Fruit fly (Drosophila melanogaster): ENCODE measurements around the gene Akap200.

Gene Akap200

dm6 chr2L:8403286-8404270 is 11.9 kb upstream of the Akap200 start, which contains the start of gene emb (continued):
- TF ChIP-seq nau (GFP tag; optimal IDR thresholded peaks at IDR 0.05) (no peak), wdn (GFP tag; IDR thresholded peaks at IDR 0.05) (no peak), ase (GFP tag; IDR thresholded peaks at IDR 0.05) (no peak), CG11695 (GFP tag; IDR thresholded peaks at IDR 0.05) (no peak), CG10267 (tag; optimal IDR thresholded peaks at IDR 0.05) (peak; percentile 74), CG7357 (GFP tag; IDR thresholded peaks at IDR 0.05) (no peak), ash1 (GFP tag; optimal IDR thresholded peaks at IDR 0.05) (no peak), Awh (GFP tag; IDR thresholded peaks at IDR 0.05) (no peak), CG3838 (GFP tag; optimal IDR thresholded peaks at IDR 0.05) (peak; percentile 11), Bteb2 (GFP tag; optimal IDR thresholded peaks at IDR 0.05) (peak; percentile 14), Sin3A (optimal IDR thresholded peaks at IDR 0.05) (peak; percentile 82), gem (tag; optimal IDR thresholded peaks at IDR 0.05) (no peak), sima (GFP tag; optimal IDR thresholded peaks at IDR 0.05) (no peak), pho (GFP tag; optimal IDR thresholded peaks at IDR 0.05) (peak; percentile 65), stwl (tag; optimal IDR thresholded peaks at IDR 0.05) (peak; percentile 98), toy (GFP tag; IDR thresholded peaks at IDR 0.05) (no peak), chif (GFP tag; optimal IDR thresholded peaks at IDR 0.05) (peak; percentile 47 to 52), fd64A (GFP tag; optimal IDR thresholded peaks at IDR 0.05) (peak; percentile 2), slp2 (GFP tag; optimal IDR thresholded peaks at IDR 0.05) (peak; percentile 27), Mes4 (GFP tag; optimal IDR thresholded peaks at IDR 0.05) (peak; percentile 40), ATbp (GFP tag; optimal IDR thresholded peaks at IDR 0.05) (no peak), GATAe (GFP tag; conservative IDR thresholded peaks at IDR 0.05) (no peak), CG10543 (GFP tag; optimal IDR thresholded peaks at IDR 0.05) (no peak), pita (GFP tag; optimal IDR thresholded peaks at IDR 0.05) (no peak), odd (GFP tag; optimal IDR thresholded peaks at IDR 0.05) (no peak), Sry-β (GFP tag; optimal IDR thresholded peaks at IDR 0.05) (peak; percentile 3), gsb (GFP tag; IDR thresholded peaks at IDR 0.05) (no peak), HLH3B (GFP tag; IDR thresholded peaks at IDR 0.05) (no peak), ssp (GFP tag; IDR thresholded peaks at IDR 0.05) (peak; percentile 68), CG7556 (GFP tag; optimal IDR thresholded peaks at IDR 0.05) (no peak), Rfx (GFP tag; IDR thresholded peaks at IDR 0.05) (peak; percentile 69), CG12391 (tag; optimal IDR thresholded peaks at IDR 0.05) (peak; percentile 80), Dp (GFP tag; optimal IDR thresholded peaks at IDR 0.05) (peak; percentile 65), CG3726 (GFP tag; IDR thresholded peaks at IDR 0.05) (no peak), CG4328 (GFP tag; optimal IDR thresholded peaks at IDR 0.05) (peak; percentile 40), CG2202 (tag; optimal IDR thresholded peaks at IDR 0.05) (peak; percentile 11), hth (optimal IDR thresholded peaks at IDR 0.05) (no peak), tgo (GFP tag; IDR thresholded peaks at IDR 0.05) (no peak), insv (GFP tag; optimal IDR thresholded peaks at IDR 0.05) (peak in 1 of 2 experiments; percentile 41), tx (GFP tag; optimal IDR thresholded peaks at IDR 0.05) (peak; percentile 44), hb (GFP tag; IDR thresholded peaks at IDR 0.05; ENCODE audit: partially characterized antibody) (peak; percentile 99), h (optimal IDR thresholded peaks at IDR 0.05) (no peak), CG8924 (tag; optimal IDR thresholded peaks at IDR 0.05) (peak; percentile 44), dan (GFP tag; IDR thresholded peaks at IDR 0.05) (no peak), Drgx (GFP tag; IDR thresholded peaks at IDR 0.05) (peak; percentile 39; the same call in 1 of the 2 replicates), bsh (GFP tag; optimal IDR thresholded peaks at IDR 0.05) (peak; percentile 7 to 76), CG9932 (GFP tag; IDR thresholded peaks at IDR 0.05) (peak; percentile 62), Vsx1 (GFP tag; optimal IDR thresholded peaks at IDR 0.05) (no peak), lmd (GFP tag; IDR thresholded peaks at IDR 0.05) (peak; percentile 21; the same call in 1 of the 2 replicates), Meics (GFP tag; optimal IDR thresholded peaks at IDR 0.05) (peak; percentile 45)

All from whole organism, embryonic.